Worm (Caenorhabditis elegans) whole organism, young adult: Measurements from ENCODE around the gene F27D9.13.

Source experiments
- C17E4.6 ChIP-seq: fragments of 200-800 bp; sonication (Bioruptor generic); IDR thresholded peaks from 2 replicates; pipeline ENCODE4 v1.3.6; 2022; ENCODE audit warnings: missing genetic modification reagents, missing genetic modification characterization, missing compliant biosample characterization
- gei-17 ChIP-seq: fragments of 200-800 bp; sonication (Bioruptor generic); optimal IDR thresholded peaks from 2 replicates; lab custom pipeline; 2018; ENCODE audit warnings: mild to moderate bottlenecking, missing genetic modification characterization, missing compliant biosample characterization
- nfya-2 ChIP-seq: fragments of 200-800 bp; sonication (Bioruptor generic); IDR thresholded peaks from 2 replicates; pipeline ENCODE4 v1.3.6; 2022; ENCODE audit warnings: missing genetic modification reagents, missing genetic modification characterization, missing compliant biosample characterization
- xnd-1 ChIP-seq: sonication (generic microtip); optimal IDR thresholded peaks from 2 replicates; lab custom pipeline; 2016; ENCODE audit warnings: missing genotype, missing genetic modification reagents, missing genetic modification characterization, missing compliant biosample characterization

F27D9.13 gene

DNA sequence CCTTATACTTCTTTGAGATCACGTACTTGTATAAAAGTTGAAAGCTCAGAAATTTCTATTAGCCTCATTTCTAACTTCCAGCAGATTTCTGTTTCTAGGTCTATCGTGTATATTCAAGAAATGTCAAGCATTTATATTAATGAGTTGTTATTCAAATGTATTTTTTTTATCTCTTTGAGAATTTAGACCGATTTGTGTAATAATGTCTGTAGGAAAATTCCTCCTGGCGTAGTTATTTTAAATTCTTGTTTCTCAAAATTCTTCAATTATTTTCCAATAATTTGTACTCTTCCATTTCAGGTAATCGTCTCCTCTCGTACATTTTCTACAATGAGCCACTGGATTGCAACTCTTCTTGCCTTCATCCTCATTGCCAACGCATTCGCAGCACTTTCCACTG is 39.9 kb downstream of the F27D9.13 start, which contains the start of gene nlp-61:
TSS of gene nlp-61 (plus strand) at position 301 of the 400 bp plus-strand sequence.
- TF ChIP-seq C17E4.6 (GFP tag; lab: Robert Waterston, UW) (no peak), xnd-1 (tag; lab: Kevin White, UChicago) (no peak), nfya-2 (GFP tag; lab: Robert Waterston, UW) (0 out of 2 replicates have a peak, but pooled peaks have one; percentile 47), gei-17 (no peak)
